Worm (Caenorhabditis elegans) whole organism, mixed stage, embryonic: ENCODE data around the gene spig-5.

Experiments used
- hlh-1 ChIP-seq: fragments of 150-350 bp; optimal IDR thresholded peaks from 2 replicates; lab custom pipeline; 2014; ENCODE audit warnings: missing biosample characterization, missing genetic modification reagents, missing genetic modification characterization
- lsy-2 ChIP-seq: fragments of 150-350 bp; optimal IDR thresholded peaks from 2 replicates; lab custom pipeline; 2014; ENCODE audit warnings: missing biosample characterization, missing genetic modification characterization

DNA sequence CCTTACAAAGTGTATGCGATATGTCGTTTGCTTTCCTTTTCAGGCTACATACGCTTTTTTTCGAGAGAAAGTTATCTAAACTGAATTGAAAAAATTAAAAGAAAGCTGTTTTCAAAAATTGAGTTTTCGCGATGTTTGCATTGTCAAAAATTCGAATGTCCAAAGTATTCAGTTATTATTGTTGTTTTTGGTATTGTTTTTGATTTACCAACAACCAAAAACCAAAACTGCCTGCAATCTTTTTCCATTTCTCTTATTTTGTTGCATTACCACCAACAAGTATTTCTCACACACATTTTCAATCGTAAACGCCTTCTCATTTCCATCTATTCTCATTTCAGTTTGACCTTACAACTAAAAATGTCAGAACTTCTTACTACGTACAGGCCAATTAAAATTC, 20.5 kb downstream of the spig-5 start, which contains the start of gene pepm-1:
- TF ChIP-seq hlh-1 (tag; lab: Kevin White, UChicago) = no peak
- TF ChIP-seq lsy-2 (tag; lab: Kevin White, UChicago) = no peak
